Worm (Caenorhabditis elegans) whole organism, L4 larva: ENCODE results near the gene F40G12.11.

Source experiments
- F10B5.3 ChIP-seq: sonication (generic microtip); optimal IDR thresholded peaks from 2 replicates; lab custom pipeline; 2016; ENCODE audit warnings: mild to moderate bottlenecking, missing genetic modification characterization, missing compliant biosample characterization
- F44E2.7 ChIP-seq: fragments of 200-800 bp; sonication (Bioruptor generic); IDR thresholded peaks from 2 replicates; pipeline ENCODE4 v2.1.2; 2022; ENCODE audit warnings: missing genetic modification characterization, missing compliant biosample characterization
- F49E8.2 ChIP-seq: sonication (generic microtip); optimal IDR thresholded peaks from 2 replicates; lab custom pipeline; 2016; ENCODE audit warnings: missing compliant biosample characterization, mild to moderate bottlenecking, missing genetic modification characterization, borderline replicate concordance
- T26A8.4 ChIP-seq: fragments of 200-800 bp; sonication (Bioruptor generic); IDR thresholded peaks from 2 replicates; pipeline ENCODE4 v1.3.6; 2022; ENCODE audit warnings: missing genetic modification characterization, missing compliant biosample characterization
- Y105C5A.15 ChIP-seq: fragments of 200-800 bp; sonication (Bioruptor generic); IDR thresholded peaks from 2 replicates; pipeline ENCODE4 v1.3.6; 2022; ENCODE audit warnings: missing genetic modification characterization, missing compliant biosample characterization
- Y48G9A.11 ChIP-seq: fragments of 200-800 bp; sonication (Bioruptor generic); IDR thresholded peaks from 2 replicates; pipeline ENCODE4 v1.3.6; 2022; ENCODE audit warnings: missing genetic modification reagents, missing genetic modification characterization, missing compliant biosample characterization
- Y75B8A.6 ChIP-seq: fragments of 200-800 bp; sonication (Bioruptor generic); IDR thresholded peaks from 2 replicates; pipeline ENCODE4 v1.3.6; 2022; ENCODE audit warnings: missing genetic modification reagents, missing genetic modification characterization, missing compliant biosample characterization
- ZK337.2 ChIP-seq: fragments of 200-800 bp; sonication (Bioruptor generic); IDR thresholded peaks from 2 replicates; pipeline ENCODE4 v1.3.6; 2022; ENCODE audit warnings: missing genetic modification reagents, missing genetic modification characterization, missing compliant biosample characterization
- ZK546.5 ChIP-seq, 2 experiments: sonication (generic microtip); optimal IDR thresholded peaks; 2 replicates each; lab custom pipeline; 2017; ENCODE audit warnings: missing biosample characterization in 2 of 2, missing genetic modification characterization in 2 of 2
- aly-2 ChIP-seq: sonication (generic microtip); optimal IDR thresholded peaks from 2 replicates; lab custom pipeline; 2018; ENCODE audit warnings: missing biosample characterization, missing genetic modification characterization
- attf-4 ChIP-seq: sonication (generic microtip); optimal IDR thresholded peaks from 3 replicates; lab custom pipeline; 2017; ENCODE audit warnings: missing biosample characterization, missing genetic modification characterization
- ceh-28 ChIP-seq: fragments of 150-350 bp; optimal IDR thresholded peaks from 2 replicates; lab custom pipeline; 2014; ENCODE audit warnings: missing biosample characterization, missing genetic modification reagents, missing genetic modification characterization
- ceh-62 ChIP-seq: sonication (generic microtip); optimal IDR thresholded peaks from 2 replicates; lab custom pipeline; 2017; ENCODE audit warnings: missing biosample characterization, missing genetic modification characterization
- daf-16 ChIP-seq, 3 experiments: sonication (generic microtip); optimal IDR thresholded peaks; 2 replicates each; lab custom pipeline; 2016 to 2017; ENCODE audit warnings: missing genetic modification characterization in 3 of 3, missing genetic modification reagents in 3 of 3, mild to moderate bottlenecking in 2 of 3, missing compliant biosample characterization in 2 of 3, missing biosample characterization in 1 of 3, moderate library complexity in 1 of 3
- daf-19 ChIP-seq: fragments of 200-800 bp; sonication (Bioruptor generic); conservative IDR thresholded peaks from 2 replicates; pipeline ENCODE4 v1.3.6; 2022; ENCODE audit warnings: missing genetic modification characterization, missing compliant biosample characterization
- dmd-9 ChIP-seq: fragments of 200-800 bp; sonication (Bioruptor generic); IDR thresholded peaks from 2 replicates; pipeline ENCODE4 v1.3.6; 2022; ENCODE audit warnings: missing genetic modification reagents, missing genetic modification characterization, missing compliant biosample characterization
- fkh-10 ChIP-seq: fragments of 150-350 bp; optimal IDR thresholded peaks from 2 replicates; lab custom pipeline; 2014; ENCODE audit warnings: missing biosample characterization, missing genetic modification reagents, missing genetic modification characterization
- hlh-11 ChIP-seq: fragments of 200-800 bp; sonication (Bioruptor generic); optimal IDR thresholded peaks from 2 replicates; lab custom pipeline; 2018; ENCODE audit warnings: mild to moderate bottlenecking, missing genetic modification characterization, missing compliant biosample characterization
- hlh-30 ChIP-seq: sonication (generic microtip); optimal IDR thresholded peaks from 2 replicates; lab custom pipeline; 2017; ENCODE audit warnings: antibody characterized with exemption, mild to moderate bottlenecking, missing genetic modification characterization, missing compliant biosample characterization; ENCODE audit not compliant: insufficient read depth
- hmg-1.1 ChIP-seq: fragments of 200-800 bp; sonication (Bioruptor generic); IDR thresholded peaks from 2 replicates; pipeline ENCODE4 v1.3.6; 2022; ENCODE audit warnings: missing genetic modification reagents, missing genetic modification characterization, missing compliant biosample characterization
- lim-7 ChIP-seq: fragments of 200-800 bp; sonication (Bioruptor generic); IDR thresholded peaks from 2 replicates; pipeline ENCODE4 v1.3.6; 2022; ENCODE audit warnings: missing genetic modification characterization, missing compliant biosample characterization
- lin-15B ChIP-seq: fragments of 150-350 bp; sonication (generic microtip); optimal IDR thresholded peaks from 3 replicates; lab custom pipeline; 2014; ENCODE audit warnings: missing biosample characterization, missing genetic modification characterization
- madf-5 ChIP-seq, 2 experiments: fragments of 200-800 bp; sonication (Bioruptor generic); IDR thresholded peaks; 2 replicates each; pipeline ENCODE4 v1.3.6; 2022; ENCODE audit warnings: missing compliant biosample characterization in 2 of 2, missing genetic modification characterization in 2 of 2
- mep-1 ChIP-seq: fragments of 150-350 bp; sonication (generic microtip); optimal IDR thresholded peaks from 3 replicates; lab custom pipeline; 2014; ENCODE audit warnings: missing biosample characterization, missing genetic modification characterization
- mes-2 ChIP-seq: sonication (generic microtip); optimal IDR thresholded peaks from 2 replicates; lab custom pipeline; 2016; ENCODE audit warnings: missing genotype, mild to moderate bottlenecking, missing genetic modification characterization, missing compliant biosample characterization; ENCODE audit not compliant: poor library complexity, severe bottlenecking
- mxl-3 ChIP-seq: fragments of 200-800 bp; sonication (Bioruptor generic); optimal IDR thresholded peaks from 2 replicates; lab custom pipeline; 2018; ENCODE audit warnings: mild to moderate bottlenecking, missing genetic modification characterization, missing compliant biosample characterization
- nhr-111 ChIP-seq: fragments of 200-800 bp; sonication (Bioruptor generic); optimal IDR thresholded peaks from 2 replicates; lab custom pipeline; 2018; ENCODE audit warnings: mild to moderate bottlenecking, missing genetic modification characterization, missing compliant biosample characterization
- nhr-237 ChIP-seq: sonication (generic microtip); optimal IDR thresholded peaks from 2 replicates; lab custom pipeline; 2017; ENCODE audit warnings: missing biosample characterization, missing genetic modification characterization
- nhr-28 ChIP-seq: fragments of 150-350 bp; optimal IDR thresholded peaks from 2 replicates; lab custom pipeline; 2014; ENCODE audit warnings: missing biosample characterization, missing genetic modification characterization
- nhr-41 ChIP-seq: fragments of 200-800 bp; sonication (Bioruptor generic); IDR thresholded peaks from 2 replicates; pipeline ENCODE4 v1.3.6; 2022; ENCODE audit warnings: missing genetic modification reagents, missing genetic modification characterization, missing compliant biosample characterization
- nhr-42 ChIP-seq: fragments of 200-800 bp; sonication (Bioruptor generic); IDR thresholded peaks from 2 replicates; pipeline ENCODE4 v1.3.6; 2022; ENCODE audit warnings: missing genetic modification characterization, missing compliant biosample characterization
- nhr-76 ChIP-seq: fragments of 150-350 bp; optimal IDR thresholded peaks from 2 replicates; lab custom pipeline; 2014; ENCODE audit warnings: missing biosample characterization, missing genetic modification characterization
- nhr-77 ChIP-seq: fragments of 150-350 bp; optimal IDR thresholded peaks from 2 replicates; lab custom pipeline; 2014; ENCODE audit warnings: missing biosample characterization, missing genetic modification characterization
- pqm-1 ChIP-seq: sonication (generic microtip); optimal IDR thresholded peaks from 2 replicates; lab custom pipeline; 2017; ENCODE audit warnings: missing biosample characterization, missing genetic modification characterization
- rbr-2 ChIP-seq: sonication (generic microtip); optimal IDR thresholded peaks from 2 replicates; lab custom pipeline; 2016; ENCODE audit warnings: missing genotype, missing genetic modification characterization, missing compliant biosample characterization
- saeg-2 ChIP-seq: fragments of 200-800 bp; sonication (Bioruptor generic); IDR thresholded peaks from 2 replicates; pipeline ENCODE4 v1.3.6; 2022; ENCODE audit warnings: missing genetic modification reagents, missing genetic modification characterization, missing compliant biosample characterization
- sdz-12 ChIP-seq: fragments of 200-800 bp; sonication (Bioruptor generic); optimal IDR thresholded peaks from 2 replicates; lab custom pipeline; 2018; ENCODE audit warnings: mild to moderate bottlenecking, missing genetic modification characterization, missing compliant biosample characterization
- set-16 ChIP-seq: fragments of 200-800 bp; sonication (Bioruptor generic); IDR thresholded peaks from 2 replicates; pipeline ENCODE4 v1.3.6; 2022; ENCODE audit warnings: missing genetic modification reagents, missing genetic modification characterization, missing compliant biosample characterization
- tag-97 ChIP-seq: fragments of 200-800 bp; sonication (Bioruptor generic); IDR thresholded peaks from 2 replicates; pipeline ENCODE4 v1.3.6; 2022; ENCODE audit warnings: missing genetic modification characterization, missing compliant biosample characterization
- unc-130 ChIP-seq: sonication (generic microtip); optimal IDR thresholded peaks from 2 replicates; lab custom pipeline; 2016; ENCODE audit warnings: missing genetic modification reagents, missing genetic modification characterization, missing compliant biosample characterization
- unc-39 ChIP-seq: sonication (generic microtip); optimal IDR thresholded peaks from 2 replicates; lab custom pipeline; 2017; ENCODE audit warnings: missing biosample characterization, missing genetic modification characterization
- unc-62 ChIP-seq, 3 experiments: fragments of 150-350 bp in 1 of 3; sonication (generic microtip); optimal IDR thresholded peaks in 2 of 3; peaks in 1 of 3; 1 replicate in 1 of 3; 2 replicates in 2 of 3; lab custom pipeline; 2014 to 2017; ENCODE audit warnings: missing biosample characterization in 3 of 3, missing genetic modification characterization in 3 of 3, missing genetic modification reagents in 3 of 3, missing genotype in 1 of 3
- vab-7 ChIP-seq: fragments of 200-800 bp; sonication (Bioruptor generic); IDR thresholded peaks from 2 replicates; pipeline ENCODE4 v1.3.6; 2022; ENCODE audit warnings: missing genetic modification reagents, missing genetic modification characterization, missing compliant biosample characterization
- zfp-2 ChIP-seq: sonication (generic microtip); optimal IDR thresholded peaks from 2 replicates; lab custom pipeline; 2016; ENCODE audit warnings: mild to moderate bottlenecking, missing genetic modification characterization, missing compliant biosample characterization
- zip-11 ChIP-seq: fragments of 200-800 bp; sonication (Bioruptor generic); IDR thresholded peaks from 2 replicates; pipeline ENCODE4 v1.3.6; 2022; ENCODE audit warnings: missing genetic modification characterization, missing compliant biosample characterization
- zip-2 ChIP-seq: fragments of 150-350 bp; optimal IDR thresholded peaks from 2 replicates; lab custom pipeline; 2014; ENCODE audit warnings: missing biosample characterization, missing genetic modification characterization
- ztf-11 ChIP-seq: fragments of 150-350 bp; optimal IDR thresholded peaks from 2 replicates; lab custom pipeline; 2014; ENCODE audit warnings: missing biosample characterization, missing genetic modification characterization

Gene F40G12.11

ce11 chrV:14322743-14323142 lies 36.8 kb downstream of the F40G12.11 start, which contains the start of gene F47B8.3 (continued):
- TF ChIP-seq nhr-41 (GFP tag; lab: Robert Waterston, UW) (no peak), aly-2 (tag; lab: Kevin White, UChicago) (no peak), saeg-2 (no peak), ceh-28 (no peak), daf-19 (GFP tag; lab: Robert Waterston, UW) (no peak), unc-130 (GFP tag; lab: Kevin White, UChicago) (no peak), rbr-2 (tag; lab: Kevin White, UChicago) (peak; percentile 19), daf-16 (GFP tag; optimal IDR thresholded peaks at IDR 0.05; lab: Kevin White, UChicago) (no peak), daf-16 (tag; optimal IDR thresholded peaks at IDR 0.05; lab: Kevin White, UChicago) (peak; percentile 9), hlh-11 (tag; lab: Kevin White, UChicago) (peak; percentile 31), T26A8.4 (no peak), nhr-111 (no peak), mes-2 (tag; lab: Kevin White, UChicago) (no peak), unc-39 (no peak), nhr-28 (peak; percentile 50), mep-1 (peak; percentile 59), sdz-12 (GFP tag; lab: Kevin White, UChicago) (no peak), ZK546.5 (tag; optimal IDR thresholded peaks at IDR 0.05; lab: Kevin White, UChicago) (no peak), hmg-1.1 (peak; percentile 48)

ce11 chrV:14324502-14325467 lies 38.8 kb downstream of the F40G12.11 start, which contains the start of the genes F47B8.4 and F47B8.18:
Gene F47B8.4 (minus strand): TSS chrV:14324673.
Gene F47B8.18 (minus strand): TSS chrV:14325464.
- TF ChIP-seq hlh-30 (peak; percentile 45), Y105C5A.15 (GFP tag; lab: Robert Waterston, UW) (no peak), zfp-2 (tag; lab: Kevin White, UChicago) (no peak), madf-5 (GFP tag; IDR thresholded peaks at IDR 0.05; lab: Robert Waterston, UW) (no peak), vab-7 (0 out of 2 replicates have a peak, but pooled peaks have one; percentile 17), zip-2 (tag; lab: Kevin White, UChicago) (no peak), daf-16 (GFP tag; optimal IDR thresholded peaks at IDR 0.05; lab: Kevin White, UChicago) (no peak), daf-16 (tag; optimal IDR thresholded peaks at IDR 0.05; lab: Kevin White, UChicago) (peak; percentile 99), unc-62 (GFP tag; optimal IDR thresholded peaks at IDR 0.05 in 1 of 2; lab: Kevin White, UChicago) (peak in 1 of 2 experiments; percentile 96), unc-62 (tag; optimal IDR thresholded peaks at IDR 0.05; lab: Kevin White, UChicago) (no peak), mxl-3 (GFP tag; lab: Kevin White, UChicago) (peak; percentile 13), lim-7 (peak; percentile 32; the same call in 1 of the 2 replicates), lin-15B (no peak), pqm-1 (tag; lab: Kevin White, UChicago) (peak; percentile 83), zip-11 (GFP tag; lab: Robert Waterston, UW) (no peak), hlh-11 (tag; lab: Kevin White, UChicago) (no peak), nhr-42 (GFP tag; lab: Robert Waterston, UW) (no peak), set-16 (GFP tag; lab: Robert Waterston, UW) (peak; percentile 99), mes-2 (tag; lab: Kevin White, UChicago) (no peak), saeg-2 (no peak), ceh-28 (no peak), F44E2.7 (GFP tag; lab: Robert Waterston, UW) (no peak), nhr-77 (tag; lab: Kevin White, UChicago) (peak; percentile 20), F49E8.2 (tag; lab: Kevin White, UChicago) (no peak), Y48G9A.11 (GFP tag; lab: Robert Waterston, UW) (no peak), attf-4 (no peak), nhr-237 (tag; lab: Kevin White, UChicago) (no peak), F10B5.3 (tag; lab: Kevin White, UChicago) (no peak), fkh-10 (no peak), daf-19 (GFP tag; lab: Robert Waterston, UW) (no peak), tag-97 (GFP tag; lab: Robert Waterston, UW) (no peak), dmd-9 (GFP tag; lab: Robert Waterston, UW) (0 out of 2 replicates have a peak, but pooled peaks have one; percentile 33), ceh-62 (tag; lab: Kevin White, UChicago) (no peak), ZK337.2 (no peak), Y75B8A.6 (GFP tag; lab: Robert Waterston, UW) (no peak), nhr-76 (no peak), ztf-11 (tag; lab: Kevin White, UChicago) (no peak)
